Fruit fly (Drosophila melanogaster) whole organism, pupa: ENCODE results near the gene scramb2.

ENCODE experiments used
- CG10348 ChIP-seq: fragments of 200-800 bp; sonication (Bioruptor generic); IDR thresholded peaks from 2 replicates; pipeline ENCODE4 v1.3.6; 2022; ENCODE audit warnings: missing biosample characterization, missing genetic modification characterization
- CG12605 ChIP-seq: fragments of 200-800 bp; sonication (Bioruptor generic); IDR thresholded peaks from 2 replicates; pipeline ENCODE4 v1.3.6; 2022; ENCODE audit warnings: missing biosample characterization, missing genetic modification characterization
- CG13204 ChIP-seq: fragments of 200-800 bp; sonication (Bioruptor generic); optimal IDR thresholded peaks from 2 replicates; lab custom pipeline; 2018; ENCODE audit warnings: missing biosample characterization, mild to moderate bottlenecking, missing genetic modification characterization, moderate library complexity
- CG14655 ChIP-seq: fragments of 200-800 bp; sonication (Bioruptor generic); optimal IDR thresholded peaks from 3 replicates; lab custom pipeline; 2017; ENCODE audit warnings: mild to moderate bottlenecking, missing biosample characterization, missing genetic modification reagents, missing genetic modification characterization
- CG15710 ChIP-seq: fragments of 200-800 bp; sonication (Bioruptor generic); optimal IDR thresholded peaks from 2 replicates; lab custom pipeline; 2018; ENCODE audit warnings: missing biosample characterization, mild to moderate bottlenecking, missing genetic modification characterization, moderate library complexity
- CG17806 ChIP-seq: fragments of 200-800 bp; sonication (Bioruptor generic); optimal IDR thresholded peaks from 2 replicates; lab custom pipeline; 2018; ENCODE audit warnings: missing biosample characterization, mild to moderate bottlenecking, missing genetic modification characterization, moderate library complexity
- CG32121 ChIP-seq: fragments of 200-800 bp; sonication (Bioruptor generic); IDR thresholded peaks from 2 replicates; pipeline ENCODE4 v1.3.6; 2022; ENCODE audit warnings: missing biosample characterization, missing genetic modification characterization
- CG34367 ChIP-seq: fragments of 200-800 bp; sonication (Bioruptor generic); optimal IDR thresholded peaks from 2 replicates; lab custom pipeline; 2018; ENCODE audit warnings: missing biosample characterization, mild to moderate bottlenecking, missing genetic modification characterization
- CG4496 ChIP-seq: fragments of 200-800 bp; sonication (Bioruptor generic); IDR thresholded peaks from 3 replicates; pipeline ENCODE4 v1.3.6; 2022; ENCODE audit warnings: missing biosample characterization, missing genetic modification characterization
- CG8159 ChIP-seq: fragments of 200-800 bp; sonication (Bioruptor generic); optimal IDR thresholded peaks from 3 replicates; lab custom pipeline; 2018; ENCODE audit warnings: missing biosample characterization, mild to moderate bottlenecking, missing genetic modification characterization, moderate library complexity
- CG8301 ChIP-seq: fragments of 200-800 bp; sonication (Bioruptor generic); optimal IDR thresholded peaks from 2 replicates; lab custom pipeline; 2018; ENCODE audit warnings: missing biosample characterization, mild to moderate bottlenecking, missing genetic modification characterization
- CG9948 ChIP-seq: fragments of 200-800 bp; sonication (Bioruptor generic); optimal IDR thresholded peaks from 2 replicates; lab custom pipeline; 2018; ENCODE audit warnings: missing biosample characterization, mild to moderate bottlenecking, missing genetic modification characterization, moderate library complexity
- D1 ChIP-seq: fragments of 200-800 bp; sonication (Bioruptor generic); optimal IDR thresholded peaks from 2 replicates; lab custom pipeline; 2018; ENCODE audit warnings: missing biosample characterization, mild to moderate bottlenecking, missing genetic modification characterization, moderate library complexity
- EcR ChIP-seq: fragments of 200-800 bp; sonication (Bioruptor generic); optimal IDR thresholded peaks from 3 replicates; lab custom pipeline; 2019; ENCODE audit warnings: missing biosample characterization, missing genetic modification characterization, mild to moderate bottlenecking, moderate library complexity, missing genetic modification reagents
- Ets98B ChIP-seq: fragments of 200-800 bp; sonication (Bioruptor generic); IDR thresholded peaks from 2 replicates; pipeline ENCODE4 v1.3.6; 2022; ENCODE audit warnings: missing biosample characterization, missing genetic modification characterization
- Pif1A ChIP-seq: fragments of 200-800 bp; sonication (Bioruptor generic); optimal IDR thresholded peaks from 3 replicates; lab custom pipeline; 2016; ENCODE audit warnings: missing biosample characterization, missing genetic modification characterization
- Pif1B ChIP-seq: fragments of 200-800 bp; sonication (Bioruptor generic); optimal IDR thresholded peaks from 3 replicates; lab custom pipeline; 2016; ENCODE audit warnings: missing biosample characterization, missing genetic modification characterization
- Snoo ChIP-seq: fragments of 200-800 bp; sonication (Bioruptor generic); optimal IDR thresholded peaks from 3 replicates; lab custom pipeline; 2017; ENCODE audit warnings: missing biosample characterization, mild to moderate bottlenecking, missing genetic modification characterization, inconsistent platforms
- fd96Ca ChIP-seq: fragments of 200-800 bp; sonication (Bioruptor generic); IDR thresholded peaks from 3 replicates; pipeline ENCODE4 v1.3.6; 2022; ENCODE audit warnings: missing biosample characterization, missing genetic modification characterization
- gl ChIP-seq: fragments of 200-800 bp; sonication (Bioruptor generic); optimal IDR thresholded peaks from 2 replicates; lab custom pipeline; 2018; ENCODE audit warnings: missing biosample characterization, mild to moderate bottlenecking, missing genetic modification characterization
- rn ChIP-seq: fragments of 200-800 bp; sonication (Bioruptor generic); IDR thresholded peaks from 2 replicates; pipeline ENCODE4 v1.3.6; 2022; ENCODE audit warnings: missing biosample characterization, missing genetic modification characterization

Gene scramb2

DNA sequence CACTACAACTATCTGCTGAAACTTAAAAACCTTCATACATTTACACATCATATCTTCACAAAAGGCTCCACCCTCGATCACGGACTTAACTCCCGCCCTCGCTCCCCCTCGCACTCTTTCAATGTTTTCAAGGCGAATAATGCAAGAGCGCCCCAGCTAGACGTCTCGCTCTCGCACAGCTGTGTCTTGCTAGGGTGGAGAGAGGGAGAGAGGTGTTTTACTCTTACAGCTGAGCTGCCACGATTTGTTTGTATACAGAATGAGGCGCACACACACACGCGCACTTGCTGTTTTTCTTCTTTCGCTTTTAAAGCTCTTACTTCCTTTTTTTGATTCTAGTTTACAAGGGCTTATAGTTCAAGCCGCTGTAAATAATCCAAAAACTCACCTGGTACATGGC lies 23.2 kb upstream of the scramb2 start:
- TF ChIP-seq EcR (GFP tag; lab: Kevin White, UChicago) (peak; percentile 4), rn (GFP tag; lab: Robert Waterston, UW) (no peak)
- TF ChIP-seq, all 21 proteins: peak for 1

DNA sequence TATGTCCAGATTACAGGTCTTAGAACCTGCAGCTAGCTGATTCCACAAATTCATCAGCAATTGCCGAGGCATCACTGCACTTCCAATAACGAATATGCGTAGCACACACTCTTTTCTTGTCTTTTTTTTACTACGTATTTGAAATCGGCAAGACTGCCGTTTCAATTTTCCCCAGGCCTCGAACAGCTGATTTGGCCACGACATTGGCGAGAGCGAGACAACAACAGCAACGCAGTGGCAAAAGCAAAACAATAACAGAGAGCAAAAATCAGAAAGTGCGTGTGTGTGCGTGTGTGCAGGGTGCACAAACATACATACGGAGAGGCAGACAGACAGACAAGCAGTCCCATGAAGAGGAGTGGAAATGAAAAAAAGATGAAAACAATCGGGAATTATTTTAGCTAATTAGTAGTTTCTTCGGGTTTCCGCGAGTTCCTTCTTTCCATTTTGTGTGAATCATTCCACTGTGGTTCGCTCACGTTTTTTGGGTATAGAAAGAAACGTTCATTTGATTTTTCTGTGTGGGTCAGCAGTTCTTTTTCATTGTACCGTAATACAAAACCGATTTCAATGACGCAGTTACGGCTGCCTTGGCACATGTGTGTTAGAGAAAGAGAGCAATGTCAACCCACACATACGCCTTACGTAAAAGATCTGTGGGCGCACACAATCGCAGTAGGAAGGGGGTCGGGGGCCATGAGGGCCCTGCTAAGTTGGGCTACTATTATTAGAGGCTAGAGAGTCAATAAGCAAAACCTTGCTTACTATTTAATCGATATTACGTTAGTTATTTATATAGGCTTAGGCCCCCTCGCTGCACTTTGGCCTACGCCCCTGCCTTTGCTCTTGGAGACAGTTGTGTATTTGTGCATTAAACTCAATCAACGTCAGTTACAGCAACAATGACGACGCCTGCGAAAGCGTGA lies 13.7 kb upstream of the scramb2 start:
- TF ChIP-seq rn (GFP tag; lab: Robert Waterston, UW) (peak; percentile 100), CG32121 (peak; percentile 100), CG8159 (tag; lab: Kevin White, UChicago) (peak; percentile 99), CG10348 (GFP tag; lab: Robert Waterston, UW) (peak; percentile 100), CG4496 (GFP tag; lab: Robert Waterston, UW) (peak; percentile 100), CG12605 (GFP tag; lab: Robert Waterston, UW) (peak; percentile 99), fd96Ca (peak; percentile 100), Snoo (tag; lab: Kevin White, UChicago) (peak; percentile 100), CG13204 (GFP tag; lab: Kevin White, UChicago) (peak; percentile 94), CG34367 (tag; lab: Kevin White, UChicago) (peak; percentile 99), CG14655 (GFP tag; lab: Kevin White, UChicago) (peak; percentile 99), D1 (peak; percentile 83), CG15710 (tag; lab: Kevin White, UChicago) (peak; percentile 99), Pif1A (GFP tag; lab: Kevin White, UChicago) (peak; percentile 100), CG8301 (tag; lab: Kevin White, UChicago) (peak; percentile 99), EcR (GFP tag; lab: Kevin White, UChicago) (peak; percentile 87), CG9948 (tag; lab: Kevin White, UChicago) (peak; percentile 98), CG17806 (tag; lab: Kevin White, UChicago) (peak; percentile 99), Ets98B (GFP tag; lab: Robert Waterston, UW) (peak; percentile 100), gl (tag; lab: Kevin White, UChicago) (peak; percentile 97), Pif1B (GFP tag; lab: Kevin White, UChicago) (peak; percentile 99)

DNA sequence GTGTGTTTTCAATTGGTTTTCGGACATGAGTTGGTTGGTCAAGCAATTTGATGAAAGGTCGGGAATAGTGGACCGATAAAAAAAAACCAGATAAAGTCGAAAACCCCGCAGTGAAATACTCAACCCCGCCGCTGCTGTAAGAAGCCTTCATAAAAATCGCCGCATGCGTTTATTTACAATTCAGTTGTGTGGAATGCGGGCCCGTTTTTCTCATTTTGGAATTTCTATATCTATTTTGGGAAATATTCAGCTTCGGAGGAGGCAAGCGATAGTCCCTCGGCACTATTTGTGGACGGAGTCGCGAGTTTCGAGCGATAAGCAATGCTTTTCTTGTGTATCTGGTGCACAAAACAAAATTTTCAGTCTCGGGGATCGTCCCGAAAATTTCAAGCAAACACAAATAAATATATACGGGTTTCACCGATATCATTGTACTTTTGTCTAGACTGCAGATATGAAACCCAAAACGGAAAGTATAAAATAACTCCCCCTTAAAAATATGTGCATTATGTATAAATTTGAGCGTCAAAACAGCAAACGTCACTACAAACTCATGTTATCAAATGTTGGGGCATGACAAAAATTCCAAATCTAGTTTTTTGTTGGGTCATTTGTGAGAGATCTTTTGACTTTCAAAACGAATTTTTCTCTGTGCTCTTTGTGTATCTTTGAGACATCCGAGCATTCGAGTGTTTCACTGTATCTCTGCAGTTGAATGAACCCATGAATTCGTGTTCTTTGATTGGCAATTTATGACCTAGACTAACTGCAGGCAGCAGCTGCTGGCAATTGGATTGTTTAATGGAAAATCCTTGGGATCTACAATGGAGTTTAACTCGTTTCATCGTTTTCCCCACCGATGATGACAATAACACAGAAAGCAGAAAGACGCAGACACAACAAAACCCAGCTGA lies 12.6 kb upstream of the scramb2 start:
- TF ChIP-seq D1, result no peak
- no peak for TF ChIP-seq Ets98B (GFP tag; lab: Robert Waterston, UW)
- TF ChIP-seq CG17806 (tag; lab: Kevin White, UChicago), result no peak
- TF ChIP-seq CG8301 (tag; lab: Kevin White, UChicago), result peak; percentile 44
- TF ChIP-seq CG8159 (tag; lab: Kevin White, UChicago), result peak; percentile 16
- peak; percentile 10 for TF ChIP-seq CG9948 (tag; lab: Kevin White, UChicago)
- TF ChIP-seq CG34367 (tag; lab: Kevin White, UChicago), result no peak
- TF ChIP-seq Pif1B (GFP tag; lab: Kevin White, UChicago), result no peak

DNA sequence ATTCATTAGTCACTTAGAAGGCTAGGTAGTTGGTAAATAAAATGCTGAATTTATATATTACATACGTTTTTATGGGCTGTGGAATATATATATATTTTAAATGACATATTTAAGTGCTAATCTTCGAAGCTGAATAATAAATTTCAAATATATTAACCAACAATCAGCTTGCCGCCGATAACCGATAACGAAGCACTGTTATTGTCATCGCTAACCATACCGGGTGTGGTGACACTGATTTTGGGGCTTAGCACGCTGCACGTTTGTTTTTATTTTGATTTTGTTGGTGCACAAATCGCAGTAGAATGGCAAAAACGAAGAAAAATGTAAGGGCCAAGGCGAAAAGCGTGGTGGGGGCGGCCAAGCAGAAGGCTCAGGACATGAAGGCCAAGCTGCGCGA lies 8.2 kb upstream of the scramb2 start, which contains the start of gene CG16753:
CG16753 (plus strand) TSS at position 229 of the 400 bp plus-strand sequence.
- TF ChIP-seq Pif1A (GFP tag; lab: Kevin White, UChicago), result no peak
- no peak for TF ChIP-seq D1
- no peak for TF ChIP-seq fd96Ca
- no peak for TF ChIP-seq CG32121
- no peak for TF ChIP-seq CG15710 (tag; lab: Kevin White, UChicago)
- TF ChIP-seq CG12605 (GFP tag; lab: Robert Waterston, UW), result no peak
- no peak for TF ChIP-seq CG4496 (GFP tag; lab: Robert Waterston, UW)
- TF ChIP-seq CG17806 (tag; lab: Kevin White, UChicago), result no peak
- no peak for TF ChIP-seq Snoo (tag; lab: Kevin White, UChicago)
- no peak for TF ChIP-seq rn (GFP tag; lab: Robert Waterston, UW)
- no peak for TF ChIP-seq CG8301 (tag; lab: Kevin White, UChicago)
- TF ChIP-seq CG14655 (GFP tag; lab: Kevin White, UChicago), result no peak
- TF ChIP-seq CG34367 (tag; lab: Kevin White, UChicago), result no peak
- TF ChIP-seq CG13204 (GFP tag; lab: Kevin White, UChicago), result no peak
- no peak for TF ChIP-seq Pif1B (GFP tag; lab: Kevin White, UChicago)
- TF ChIP-seq CG9948 (tag; lab: Kevin White, UChicago), result no peak
- no peak for TF ChIP-seq EcR (GFP tag; lab: Kevin White, UChicago)
- no peak for TF ChIP-seq Ets98B (GFP tag; lab: Robert Waterston, UW)
- TF ChIP-seq, all 21 proteins: peak for 0

DNA sequence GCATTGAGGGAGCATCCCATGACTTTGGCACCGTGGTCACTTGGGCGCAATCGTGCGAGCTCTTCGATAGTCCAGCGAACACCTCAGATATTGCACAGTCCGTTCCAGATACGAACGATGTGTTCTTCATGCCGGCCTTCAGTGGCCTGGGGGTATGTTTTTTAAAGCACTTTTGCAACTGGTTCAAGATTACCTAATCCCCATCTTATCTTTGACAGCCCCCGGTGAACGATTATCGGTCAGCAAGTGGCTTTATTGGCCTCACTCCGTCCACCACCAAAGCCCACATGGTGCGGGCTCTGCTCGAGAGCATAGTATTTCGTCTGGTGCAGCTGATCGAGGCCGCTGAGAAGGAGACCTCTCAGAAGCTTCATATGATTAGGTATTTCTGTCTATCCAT lies 7.5 kb upstream of the scramb2 start:
- no peak for TF ChIP-seq CG12605 (GFP tag; lab: Robert Waterston, UW)
- no peak for TF ChIP-seq CG8159 (tag; lab: Kevin White, UChicago)
- TF ChIP-seq CG10348 (GFP tag; lab: Robert Waterston, UW), result no peak
- TF ChIP-seq CG17806 (tag; lab: Kevin White, UChicago), result no peak
- TF ChIP-seq CG4496 (GFP tag; lab: Robert Waterston, UW), result no peak
- no peak for TF ChIP-seq D1
- no peak for TF ChIP-seq CG34367 (tag; lab: Kevin White, UChicago)
- no peak for TF ChIP-seq Pif1B (GFP tag; lab: Kevin White, UChicago)
- TF ChIP-seq CG15710 (tag; lab: Kevin White, UChicago), result no peak
- no peak for TF ChIP-seq Ets98B (GFP tag; lab: Robert Waterston, UW)
- TF ChIP-seq CG9948 (tag; lab: Kevin White, UChicago), result no peak
- no peak for TF ChIP-seq rn (GFP tag; lab: Robert Waterston, UW)
- TF ChIP-seq EcR (GFP tag; lab: Kevin White, UChicago), result no peak
- no peak for TF ChIP-seq CG13204 (GFP tag; lab: Kevin White, UChicago)
- TF ChIP-seq CG32121, result no peak
- TF ChIP-seq fd96Ca, result no peak
